Worm (Caenorhabditis elegans) whole organism, L1 larva: ENCODE data around the gene C34F11.2.

Source experiments
- C34B4.2 ChIP-seq: sonication (generic microtip); optimal IDR thresholded peaks from 2 replicates; lab custom pipeline; 2017; ENCODE audit warnings: mild to moderate bottlenecking, missing genetic modification characterization, missing compliant biosample characterization
- blmp-1 ChIP-seq: fragments of 150-350 bp; optimal IDR thresholded peaks from 2 replicates; lab custom pipeline; 2014; ENCODE audit warnings: missing biosample characterization, missing genetic modification characterization
- ceh-8 ChIP-seq: fragments of 200-800 bp; sonication (Bioruptor generic); optimal IDR thresholded peaks from 2 replicates; lab custom pipeline; 2018; ENCODE audit warnings: mild to moderate bottlenecking, missing genetic modification characterization, moderate library complexity, missing compliant biosample characterization
- ces-1 ChIP-seq: fragments of 150-350 bp; optimal IDR thresholded peaks from 2 replicates; lab custom pipeline; 2014; ENCODE audit warnings: missing biosample characterization, missing genetic modification reagents, missing genetic modification characterization
- dsc-1 ChIP-seq: sonication (generic microtip); optimal IDR thresholded peaks from 2 replicates; lab custom pipeline; 2016; ENCODE audit warnings: mild to moderate bottlenecking, missing genetic modification characterization, missing compliant biosample characterization
- efl-3 ChIP-seq: fragments of 200-800 bp; sonication (Bioruptor generic); optimal IDR thresholded peaks from 2 replicates; lab custom pipeline; 2018; ENCODE audit warnings: mild to moderate bottlenecking, missing genetic modification characterization, missing compliant biosample characterization
- egl-13 ChIP-seq: sonication (generic microtip); optimal IDR thresholded peaks from 2 replicates; lab custom pipeline; 2016; ENCODE audit warnings: missing genotype, missing genetic modification reagents, missing genetic modification characterization, missing compliant biosample characterization
- egl-27 ChIP-seq, 2 experiments: fragments of 150-350 bp in 1 of 2; sonication (generic microtip); optimal IDR thresholded peaks; 3 replicates each; lab custom pipeline; 2017 to 2018; ENCODE audit warnings: missing biosample characterization in 2 of 2, missing genetic modification characterization in 2 of 2, missing genetic modification reagents in 2 of 2
- elt-2 ChIP-seq: sonication (generic microtip); optimal IDR thresholded peaks from 2 replicates; lab custom pipeline; 2016; ENCODE audit warnings: missing genetic modification characterization, mild to moderate bottlenecking, inconsistent platforms, missing compliant biosample characterization, missing genetic modification reagents
- elt-3 ChIP-seq, 6 experiments: fragments of 150-350 bp in 1 of 6; sonication (generic microtip); optimal IDR thresholded peaks; 2 replicates each; lab custom pipeline; 2017 to 2018; ENCODE audit warnings: missing biosample characterization in 6 of 6, missing genetic modification characterization in 6 of 6, inconsistent platforms in 1 of 6
- ets-5 ChIP-seq: fragments of 200-800 bp; sonication (Bioruptor generic); IDR thresholded peaks from 2 replicates; pipeline ENCODE4 v1.3.6; 2022; ENCODE audit warnings: missing genetic modification characterization, missing compliant biosample characterization
- fkh-4 ChIP-seq: sonication (generic microtip); optimal IDR thresholded peaks from 2 replicates; lab custom pipeline; 2016; ENCODE audit warnings: missing compliant biosample characterization, missing genetic modification characterization, borderline replicate concordance
- hlh-17 ChIP-seq: fragments of 200-800 bp; sonication (Bioruptor generic); optimal IDR thresholded peaks from 2 replicates; lab custom pipeline; 2018; ENCODE audit warnings: missing genetic modification characterization, mild to moderate bottlenecking, missing compliant biosample characterization, moderate library complexity, borderline replicate concordance
- jun-1 ChIP-seq: fragments of 150-350 bp; optimal IDR thresholded peaks from 2 replicates; lab custom pipeline; 2014; ENCODE audit warnings: missing biosample characterization, missing genetic modification reagents, missing genetic modification characterization
- lin-14 ChIP-seq: fragments of 200-800 bp; sonication (Bioruptor generic); optimal IDR thresholded peaks from 2 replicates; lab custom pipeline; 2018; ENCODE audit warnings: mild to moderate bottlenecking, missing genetic modification characterization, moderate library complexity, missing compliant biosample characterization
- lin-15B ChIP-seq: fragments of 150-350 bp; sonication (generic microtip); optimal IDR thresholded peaks from 3 replicates; lab custom pipeline; 2014; ENCODE audit warnings: missing biosample characterization, missing genetic modification characterization
- lin-35 ChIP-seq, 2 experiments: fragments of 150-350 bp; optimal IDR thresholded peaks; 2 replicates each; lab custom pipeline; 2014; ENCODE audit warnings: missing biosample characterization in 2 of 2, missing genetic modification characterization in 2 of 2, missing genetic modification reagents in 2 of 2
- lir-3 ChIP-seq: sonication (generic microtip); optimal IDR thresholded peaks from 2 replicates; lab custom pipeline; 2016; ENCODE audit warnings: mild to moderate bottlenecking, missing genetic modification characterization, moderate library complexity, missing compliant biosample characterization; ENCODE audit not compliant: poor library complexity
- mdl-1 ChIP-seq, 2 experiments: fragments of 150-350 bp; optimal IDR thresholded peaks; 2 replicates each; lab custom pipeline; 2014 to 2017; ENCODE audit warnings: missing biosample characterization in 2 of 2, missing genetic modification characterization in 2 of 2, inconsistent platforms in 1 of 2
- mep-1 ChIP-seq: fragments of 150-350 bp; optimal IDR thresholded peaks from 2 replicates; lab custom pipeline; 2014; ENCODE audit warnings: missing biosample characterization, missing genetic modification characterization
- nhr-11 ChIP-seq: fragments of 150-350 bp; optimal IDR thresholded peaks from 2 replicates; lab custom pipeline; 2014; ENCODE audit warnings: missing biosample characterization, missing genetic modification characterization
- nhr-20 ChIP-seq: sonication (generic microtip); optimal IDR thresholded peaks from 2 replicates; lab custom pipeline; 2016; ENCODE audit warnings: mild to moderate bottlenecking, missing genetic modification characterization, missing compliant biosample characterization
- nhr-47 ChIP-seq: sonication (generic microtip); optimal IDR thresholded peaks from 2 replicates; lab custom pipeline; 2016; ENCODE audit warnings: mild to moderate bottlenecking, missing genetic modification characterization, moderate library complexity, missing compliant biosample characterization
- nhr-71 ChIP-seq: sonication (generic microtip); optimal IDR thresholded peaks from 2 replicates; lab custom pipeline; 2016; ENCODE audit warnings: mild to moderate bottlenecking, missing genetic modification characterization, moderate library complexity, missing compliant biosample characterization
- nhr-85 ChIP-seq: sonication (generic microtip); peaks from one replicate; lab custom pipeline; 2016; ENCODE audit warnings: missing genetic modification characterization, inconsistent platforms, missing compliant biosample characterization
- nhr-90 ChIP-seq: sonication (generic microtip); optimal IDR thresholded peaks from 2 replicates; lab custom pipeline; 2016; ENCODE audit warnings: mild to moderate bottlenecking, missing genetic modification characterization, missing compliant biosample characterization; ENCODE audit not compliant: poor library complexity
- snu-23 ChIP-seq: sonication (generic microtip); optimal IDR thresholded peaks from 2 replicates; lab custom pipeline; 2016; ENCODE audit warnings: missing genetic modification characterization, missing compliant biosample characterization
- sptf-1 ChIP-seq: fragments of 150-350 bp; optimal IDR thresholded peaks from 2 replicates; lab custom pipeline; 2014; ENCODE audit warnings: missing biosample characterization, missing genetic modification characterization
- tlp-1 ChIP-seq: fragments of 150-350 bp; optimal IDR thresholded peaks from 2 replicates; lab custom pipeline; 2014; ENCODE audit warnings: missing biosample characterization, missing genetic modification characterization
- unc-30 ChIP-seq: sonication (generic microtip); optimal IDR thresholded peaks from 2 replicates; lab custom pipeline; 2017; ENCODE audit warnings: missing biosample characterization, missing genetic modification characterization
- unc-98 ChIP-seq: fragments of 200-800 bp; sonication (Bioruptor generic); IDR thresholded peaks from 2 replicates; pipeline ENCODE4 v1.3.6; 2022; ENCODE audit warnings: missing genetic modification characterization, missing compliant biosample characterization
- xbp-1 ChIP-seq: sonication (generic microtip); optimal IDR thresholded peaks from 2 replicates; lab custom pipeline; 2016; ENCODE audit warnings: missing genetic modification characterization, missing compliant biosample characterization
- ztf-4 ChIP-seq: fragments of 150-350 bp; optimal IDR thresholded peaks from 2 replicates; lab custom pipeline; 2014; ENCODE audit warnings: missing biosample characterization, missing genetic modification characterization

The C34F11.2 gene

ce11 chrII:5183207-5183606, 28.9 kb upstream of the C34F11.2 start (continued):
- TF ChIP-seq ztf-4, result peak; percentile 16
- TF ChIP-seq fkh-4 (tag; lab: Kevin White, UChicago), result no peak
- peak; percentile 19 for TF ChIP-seq blmp-1
- no peak for TF ChIP-seq nhr-11
- peak; percentile 52 for TF ChIP-seq nhr-85 (tag; lab: Kevin White, UChicago)
- no peak for TF ChIP-seq lin-35 (GFP tag; optimal IDR thresholded peaks at IDR 0.05; lab: Kevin White, UChicago)
- no peak for TF ChIP-seq efl-3 (GFP tag; lab: Kevin White, UChicago)
- TF ChIP-seq nhr-20, result peak; percentile 9
- no peak for TF ChIP-seq hlh-17 (GFP tag; lab: Kevin White, UChicago)
- no peak for TF ChIP-seq C34B4.2 (tag; lab: Kevin White, UChicago)
- peak; percentile 63 for TF ChIP-seq dsc-1
- TF ChIP-seq snu-23 (GFP tag; lab: Kevin White, UChicago), result no peak
- TF ChIP-seq unc-98 (GFP tag; lab: Robert Waterston, UW), result no peak
- TF ChIP-seq ceh-8 (GFP tag; lab: Kevin White, UChicago), result no peak
- TF ChIP-seq egl-27 (tag; optimal IDR thresholded peaks at IDR 0.05; lab: Kevin White, UChicago), result no peak
- no peak for TF ChIP-seq lir-3 (tag; lab: Kevin White, UChicago)
- no peak for TF ChIP-seq ces-1 (GFP tag; lab: Kevin White, UChicago)
- TF ChIP-seq jun-1 (tag; lab: Kevin White, UChicago), result no peak
- peak; percentile 22 for TF ChIP-seq nhr-47 (tag; lab: Kevin White, UChicago)
- no peak for TF ChIP-seq elt-3 (tag; optimal IDR thresholded peaks at IDR 0.05; lab: Kevin White, UChicago)
- no peak for TF ChIP-seq ets-5 (GFP tag; lab: Robert Waterston, UW)
- no peak for TF ChIP-seq xbp-1 (tag; lab: Kevin White, UChicago)
- no peak for TF ChIP-seq egl-13 (tag; lab: Kevin White, UChicago)
- no peak for TF ChIP-seq mep-1 (tag; lab: Kevin White, UChicago)

DNA sequence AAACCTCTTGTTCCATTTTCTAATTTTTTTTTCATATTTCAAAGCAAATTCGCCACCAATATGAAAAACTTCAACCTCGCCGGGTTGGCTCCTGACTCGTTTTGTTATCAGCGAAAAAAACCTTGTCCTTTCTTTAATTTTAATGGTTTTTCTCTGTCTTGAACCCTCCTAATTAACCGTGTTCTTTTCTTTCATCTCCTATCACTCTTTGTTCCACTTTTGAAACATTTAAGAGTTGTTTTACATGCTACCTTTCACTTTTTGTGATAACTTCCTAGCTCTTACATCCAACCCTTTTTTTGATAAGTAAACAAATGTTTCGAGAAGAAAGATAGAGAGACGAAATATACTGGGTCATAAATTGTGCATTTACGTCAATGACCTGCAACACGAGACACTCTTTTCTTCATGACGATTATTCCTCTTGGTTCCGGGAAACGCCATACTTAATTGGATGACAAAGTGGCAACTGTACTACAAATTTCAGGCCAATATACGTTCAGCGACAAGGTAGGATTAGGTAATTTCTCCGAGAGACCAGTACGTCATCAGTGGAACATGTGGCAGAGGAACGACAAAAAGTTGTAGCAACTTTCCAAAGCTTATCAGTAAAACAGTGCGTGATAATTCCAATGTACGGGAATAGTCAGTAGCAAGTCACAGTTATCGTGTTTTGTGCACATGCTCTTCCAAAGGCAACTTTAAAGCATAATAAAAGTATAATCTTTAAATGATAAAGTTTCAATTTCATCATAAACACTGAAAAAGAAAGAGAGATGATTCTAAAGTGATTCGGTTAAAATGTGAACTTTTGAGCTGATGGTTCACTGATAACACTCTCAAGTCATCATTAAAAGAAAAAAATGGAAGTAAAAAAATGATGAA, 27.2 kb upstream of the C34F11.2 start:
- no peak for TF ChIP-seq ets-5 (GFP tag; lab: Robert Waterston, UW)
- no peak for TF ChIP-seq elt-3 (tag; optimal IDR thresholded peaks at IDR 0.05; lab: Kevin White, UChicago)
- peak; percentile 98 for TF ChIP-seq elt-2 (tag; lab: Kevin White, UChicago)
- TF ChIP-seq nhr-71 (tag; lab: Kevin White, UChicago), result peak; percentile 43

DNA sequence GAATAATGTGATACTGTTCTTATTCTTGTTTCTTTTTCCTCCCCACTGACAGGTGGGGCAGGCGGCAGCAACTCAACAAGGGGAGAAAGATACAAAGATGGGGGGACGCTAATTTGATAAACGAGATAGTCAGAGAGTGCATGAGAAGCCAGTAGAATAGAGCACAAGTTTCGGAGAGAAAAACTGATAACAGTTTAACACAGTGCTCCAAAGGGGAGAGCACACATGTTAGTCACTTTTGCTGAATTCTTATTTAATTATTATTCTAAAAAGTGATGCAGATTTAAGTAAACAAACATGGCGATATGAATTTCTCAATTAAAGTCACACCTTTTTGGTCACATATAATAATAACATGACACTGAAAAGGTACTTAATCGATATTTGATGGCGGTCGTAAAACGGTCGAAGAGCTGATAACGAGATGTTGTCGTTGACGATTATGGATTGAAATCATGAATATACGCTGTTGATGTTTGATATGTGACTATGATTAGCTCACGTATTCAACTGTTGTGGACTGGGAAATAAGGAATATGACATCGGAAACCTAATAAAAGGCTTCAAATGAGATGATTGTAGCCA, 26.0 kb upstream of the C34F11.2 start:
- TF ChIP-seq lin-15B (tag; lab: Kevin White, UChicago) (no peak), lin-14 (GFP tag; lab: Kevin White, UChicago) (peak; percentile 23), tlp-1 (tag; lab: Kevin White, UChicago) (peak; percentile 44), unc-98 (GFP tag; lab: Robert Waterston, UW) (no peak), nhr-47 (tag; lab: Kevin White, UChicago) (no peak), elt-2 (tag; lab: Kevin White, UChicago) (peak; percentile 97), nhr-90 (tag; lab: Kevin White, UChicago) (no peak), unc-30 (no peak), nhr-85 (tag; lab: Kevin White, UChicago) (no peak), nhr-71 (tag; lab: Kevin White, UChicago) (peak; percentile 36), sptf-1 (no peak), mdl-1 (tag; optimal IDR thresholded peaks at IDR 0.05; lab: Kevin White, UChicago) (no peak)
- TF ChIP-seq, all 84 proteins: peak for 4
